Worm (Caenorhabditis elegans) whole organism, L1 larva: ENCODE measurements around the gene tub-1.

Experiments
- ama-1 ChIP-seq: fragments of 150-350 bp; optimal IDR thresholded peaks from 2 replicates; lab custom pipeline; 2014
- fos-1 ChIP-seq: fragments of 150-350 bp; optimal IDR thresholded peaks from 2 replicates; lab custom pipeline; 2014; ENCODE audit warnings: missing biosample characterization, missing genetic modification characterization
- hlh-17 ChIP-seq: fragments of 200-800 bp; sonication (Bioruptor generic); optimal IDR thresholded peaks from 2 replicates; lab custom pipeline; 2018; ENCODE audit warnings: missing genetic modification characterization, mild to moderate bottlenecking, missing compliant biosample characterization, moderate library complexity, borderline replicate concordance
- lsy-2 ChIP-seq, 2 experiments: fragments of 150-350 bp; optimal IDR thresholded peaks; 2 replicates each; lab custom pipeline; 2014; ENCODE audit warnings: missing biosample characterization in 2 of 2, missing genetic modification characterization in 2 of 2
- mdl-1 ChIP-seq, 2 experiments: fragments of 150-350 bp; optimal IDR thresholded peaks; 2 replicates each; lab custom pipeline; 2014 to 2017; ENCODE audit warnings: missing biosample characterization in 2 of 2, missing genetic modification characterization in 2 of 2, inconsistent platforms in 1 of 2
- nhr-237 ChIP-seq: fragments of 150-350 bp; optimal IDR thresholded peaks from 2 replicates; lab custom pipeline; 2014; ENCODE audit warnings: missing biosample characterization, missing genetic modification characterization
- nhr-28 ChIP-seq: fragments of 150-350 bp; optimal IDR thresholded peaks from 2 replicates; lab custom pipeline; 2014; ENCODE audit warnings: missing biosample characterization, missing genetic modification characterization
- nhr-76 ChIP-seq: sonication (generic microtip); optimal IDR thresholded peaks from 2 replicates; lab custom pipeline; 2017; ENCODE audit warnings: missing biosample characterization, missing genetic modification characterization
- snpc-4 ChIP-seq: fragments of 150-350 bp; optimal IDR thresholded peaks from 2 replicates; lab custom pipeline; 2014; ENCODE audit warnings: missing biosample characterization, missing genetic modification characterization
- sptf-1 ChIP-seq: fragments of 150-350 bp; optimal IDR thresholded peaks from 2 replicates; lab custom pipeline; 2014; ENCODE audit warnings: missing biosample characterization, missing genetic modification characterization
- unc-62 ChIP-seq: fragments of 150-350 bp; optimal IDR thresholded peaks from 2 replicates; lab custom pipeline; 2014; ENCODE audit warnings: missing biosample characterization, missing genetic modification reagents, missing genetic modification characterization
- unc-86 ChIP-seq: sonication (generic microtip); optimal IDR thresholded peaks from 2 replicates; lab custom pipeline; 2016; ENCODE audit warnings: missing genetic modification characterization, missing compliant biosample characterization

ce11 chrII:8141135-8141534 is 15.6 kb downstream of the tub-1 start:
- TF ChIP-seq ama-1 = no peak
- no peak for TF ChIP-seq nhr-28 (tag; lab: Kevin White, UChicago)
- TF ChIP-seq nhr-237 = no peak
- no peak for TF ChIP-seq lsy-2 (tag; optimal IDR thresholded peaks at IDR 0.05; lab: Kevin White, UChicago)
- no peak for TF ChIP-seq mdl-1 (tag; optimal IDR thresholded peaks at IDR 0.05; lab: Kevin White, UChicago)
- no peak for TF ChIP-seq unc-62 (GFP tag; lab: Kevin White, UChicago)
- no peak for TF ChIP-seq fos-1 (tag; lab: Kevin White, UChicago)
- no peak for TF ChIP-seq nhr-76 (tag; lab: Kevin White, UChicago)
- TF ChIP-seq hlh-17 = no peak
- TF ChIP-seq sptf-1 (tag; lab: Kevin White, UChicago) = no peak
- no peak for TF ChIP-seq unc-86
- no peak for TF ChIP-seq snpc-4 (tag; lab: Kevin White, UChicago)
